Worm (Caenorhabditis elegans) whole organism, late embryonic: ENCODE data around the gene mct-3.

Source experiments
- ceh-34 ChIP-seq: sonication (generic microtip); optimal IDR thresholded peaks from 2 replicates; lab custom pipeline; 2016; ENCODE audit warnings: mild to moderate bottlenecking, missing genetic modification characterization, missing compliant biosample characterization
- hlh-13 ChIP-seq: fragments of 200-800 bp; sonication (Bioruptor generic); optimal IDR thresholded peaks from 2 replicates; lab custom pipeline; 2018; ENCODE audit warnings: mild to moderate bottlenecking, missing genetic modification characterization, missing compliant biosample characterization
- hlh-8 ChIP-seq: sonication (generic microtip); optimal IDR thresholded peaks from 2 replicates; lab custom pipeline; 2016; ENCODE audit warnings: missing genotype, missing genetic modification characterization, missing compliant biosample characterization
- nhr-11 ChIP-seq: fragments of 150-350 bp; optimal IDR thresholded peaks from 2 replicates; lab custom pipeline; 2014; ENCODE audit warnings: missing biosample characterization, missing genetic modification characterization
- pqm-1 ChIP-seq: sonication (generic microtip); optimal IDR thresholded peaks from 2 replicates; lab custom pipeline; 2016; ENCODE audit warnings: missing genetic modification characterization, missing compliant biosample characterization
- sox-4 ChIP-seq: sonication (generic microtip); optimal IDR thresholded peaks from 2 replicates; lab custom pipeline; 2017; ENCODE audit warnings: mild to moderate bottlenecking, missing genetic modification characterization, inconsistent platforms, missing compliant biosample characterization
- unc-55 ChIP-seq: sonication (generic microtip); optimal IDR thresholded peaks from 2 replicates; lab custom pipeline; 2017; ENCODE audit warnings: missing biosample characterization, missing genetic modification reagents, missing genetic modification characterization
- unc-86 ChIP-seq: sonication (generic microtip); optimal IDR thresholded peaks from 2 replicates; lab custom pipeline; 2016; ENCODE audit warnings: missing genetic modification characterization, missing compliant biosample characterization

- no peak for TF ChIP-seq unc-86 (tag; lab: Kevin White, UChicago)
- TF ChIP-seq nhr-11 (tag; lab: Kevin White, UChicago) = no peak
- TF ChIP-seq hlh-8 = no peak
- TF ChIP-seq pqm-1 = no peak
- no peak for TF ChIP-seq sox-4 (tag; lab: Kevin White, UChicago)
- TF ChIP-seq hlh-13 (GFP tag; lab: Kevin White, UChicago) = no peak
- no peak for TF ChIP-seq ceh-34 (tag; lab: Kevin White, UChicago)
- TF ChIP-seq unc-55 = no peak
Observed at ce11 chrX:13841277-13841676, 11.4 kb upstream of the mct-3 start, which contains the start of gene M03B6.1.
